Worm (Caenorhabditis elegans): ENCODE measurements around the gene rps-28.

rps-28 gene

ce11 chrIV:1687151-1687550 lies 27.7 kb downstream of the rps-28 start:
- no peak for TF ChIP-seq sma-3 (GFP tag; optimal IDR thresholded peaks at IDR 0.05)
- no peak for TF ChIP-seq mdl-1 (tag; optimal IDR thresholded peaks at IDR 0.05)
- no peak for TF ChIP-seq lsy-2 (tag; optimal IDR thresholded peaks at IDR 0.05)
- no peak for TF ChIP-seq unc-55 (GFP tag; optimal IDR thresholded peaks at IDR 0.05)
- no peak for TF ChIP-seq F13H6.1 (tag; optimal IDR thresholded peaks at IDR 0.05)
- TF ChIP-seq nhr-23 (tag; optimal IDR thresholded peaks at IDR 0.05): no peak
- no peak for TF ChIP-seq R02D3.7 (tag; optimal IDR thresholded peaks at IDR 0.05)
- TF ChIP-seq lin-39 (tag; optimal IDR thresholded peaks at IDR 0.05): no peak
- no peak for TF ChIP-seq egl-27 (tag; optimal IDR thresholded peaks at IDR 0.05)
- TF ChIP-seq ama-1 (optimal IDR thresholded peaks at IDR 0.05): no peak

ce11 chrIV:1691651-1692050 lies 32.2 kb downstream of the rps-28 start:
- TF ChIP-seq mbf-1 (tag; optimal IDR thresholded peaks at IDR 0.05): no peak
- no peak for TF ChIP-seq peb-1 (tag; optimal IDR thresholded peaks at IDR 0.05)
- TF ChIP-seq alr-1 (tag; optimal IDR thresholded peaks at IDR 0.05): no peak
- TF ChIP-seq sem-4 (tag; optimal IDR thresholded peaks at IDR 0.05): no peak
- TF ChIP-seq gmeb-1 (tag; optimal IDR thresholded peaks at IDR 0.05): no peak
- TF ChIP-seq sma-3 (GFP tag; optimal IDR thresholded peaks at IDR 0.05): no peak
- no peak for TF ChIP-seq dmd-4 (tag; optimal IDR thresholded peaks at IDR 0.05)
- TF ChIP-seq R02D3.7 (tag; optimal IDR thresholded peaks at IDR 0.05): no peak
- no peak for TF ChIP-seq nhr-77 (tag; optimal IDR thresholded peaks at IDR 0.05)
- no peak for TF ChIP-seq F13H6.1 (tag; optimal IDR thresholded peaks at IDR 0.05)
- no peak for TF ChIP-seq unc-39 (tag; optimal IDR thresholded peaks at IDR 0.05)
- no peak for TF ChIP-seq nhr-12 (tag; optimal IDR thresholded peaks at IDR 0.05)
- TF ChIP-seq ztf-4 (tag; optimal IDR thresholded peaks at IDR 0.05): no peak
- TF ChIP-seq lin-39 (tag; optimal IDR thresholded peaks at IDR 0.05): no peak
- no peak for TF ChIP-seq skn-1 (tag; optimal IDR thresholded peaks at IDR 0.05)
- no peak for TF ChIP-seq nhr-11 (tag; optimal IDR thresholded peaks at IDR 0.05)
- no peak for TF ChIP-seq mab-5 (tag; optimal IDR thresholded peaks at IDR 0.05)
- TF ChIP-seq aly-2 (tag; optimal IDR thresholded peaks at IDR 0.05): no peak
- TF ChIP-seq unc-62 (GFP tag; optimal IDR thresholded peaks at IDR 0.05): no peak
- TF ChIP-seq unc-55 (GFP tag; optimal IDR thresholded peaks at IDR 0.05): no peak

ce11 chrIV:1699599-1699998 lies 40.1 kb downstream of the rps-28 start, which contains the start of gene bus-2:
Gene bus-2 (plus strand): TSS chrIV:1699899.
- TF ChIP-seq ceh-16 (tag; optimal IDR thresholded peaks at IDR 0.05) (no peak), nhr-237 (tag; optimal IDR thresholded peaks at IDR 0.05) (no peak), sem-4 (tag; optimal IDR thresholded peaks at IDR 0.05) (no peak), crh-2 (tag; optimal IDR thresholded peaks at IDR 0.05) (no peak), ztf-4 (tag; optimal IDR thresholded peaks at IDR 0.05) (no peak), peb-1 (tag; optimal IDR thresholded peaks at IDR 0.05) (no peak), C34F6.9 (tag; optimal IDR thresholded peaks at IDR 0.05) (no peak), unc-55 (GFP tag; optimal IDR thresholded peaks at IDR 0.05) (no peak), zag-1 (tag; optimal IDR thresholded peaks at IDR 0.05) (no peak)

ce11 chrIV:1706996-1707395 lies 47.5 kb downstream of the rps-28 start, which contains the start of gene K08D12.4:
Gene K08D12.4 (plus strand): TSS chrIV:1707296.
- no peak for TF ChIP-seq unc-39 (tag; optimal IDR thresholded peaks at IDR 0.05)
- no peak for TF ChIP-seq nhr-21 (tag; optimal IDR thresholded peaks at IDR 0.05)
- TF ChIP-seq egl-27 (tag; optimal IDR thresholded peaks at IDR 0.05): no peak
- TF ChIP-seq alr-1 (tag; optimal IDR thresholded peaks at IDR 0.05): no peak
- TF ChIP-seq nhr-237 (tag; optimal IDR thresholded peaks at IDR 0.05): no peak
- TF ChIP-seq ceh-82 (tag; optimal IDR thresholded peaks at IDR 0.05): no peak
- no peak for TF ChIP-seq unc-55 (GFP tag; optimal IDR thresholded peaks at IDR 0.05)

- TF ChIP-seq blmp-1 (tag; optimal IDR thresholded peaks at IDR 0.05; ENCODE audit: insufficient read depth) (no peak), sem-4 (tag; optimal IDR thresholded peaks at IDR 0.05) (no peak), ama-1 (optimal IDR thresholded peaks at IDR 0.05) (no peak), lin-39 (tag; optimal IDR thresholded peaks at IDR 0.05) (no peak), nhr-6 (tag; optimal IDR thresholded peaks at IDR 0.05) (no peak), dmd-4 (tag; optimal IDR thresholded peaks at IDR 0.05) (no peak), lin-13 (GFP tag; optimal IDR thresholded peaks at IDR 0.05) (no peak), Y55F3AM.14 (GFP tag; optimal IDR thresholded peaks at IDR 0.05) (no peak), snpc-4 (tag; optimal IDR thresholded peaks at IDR 0.05) (no peak), nhr-12 (tag; optimal IDR thresholded peaks at IDR 0.05) (no peak), elt-1 (tag; optimal IDR thresholded peaks at IDR 0.05) (no peak), unc-39 (tag; optimal IDR thresholded peaks at IDR 0.05) (no peak), ceh-82 (tag; optimal IDR thresholded peaks at IDR 0.05) (no peak)
Observed at ce11 chrIV:1707960-1708359, 48.5 kb downstream of the rps-28 start.
